Worm (Caenorhabditis elegans): ENCODE measurements around the gene dro-1.

ce11 chrIII:13389078-13389477 is 46.6 kb downstream of the dro-1 start, which contains the start of gene T03F6.3:
- TF ChIP-seq pes-1 (GFP tag; IDR thresholded peaks at IDR 0.05) (no peak), ceh-36 (tag; optimal IDR thresholded peaks at IDR 0.05) (no peak), aly-1 (tag; optimal IDR thresholded peaks at IDR 0.05) (no peak), ama-1 (optimal IDR thresholded peaks at IDR 0.05) (no peak), scrt-1 (GFP tag; IDR thresholded peaks at IDR 0.05) (no peak), tbx-11 (GFP tag; IDR thresholded peaks at IDR 0.05) (no peak), B0310.2 (tag; optimal IDR thresholded peaks at IDR 0.05) (no peak), ets-7 (tag; optimal IDR thresholded peaks at IDR 0.05) (no peak)

Measured in whole organism, early embryonic.